Worm (Caenorhabditis elegans): ENCODE measurements around the gene Y97E10C.1.

DNA sequence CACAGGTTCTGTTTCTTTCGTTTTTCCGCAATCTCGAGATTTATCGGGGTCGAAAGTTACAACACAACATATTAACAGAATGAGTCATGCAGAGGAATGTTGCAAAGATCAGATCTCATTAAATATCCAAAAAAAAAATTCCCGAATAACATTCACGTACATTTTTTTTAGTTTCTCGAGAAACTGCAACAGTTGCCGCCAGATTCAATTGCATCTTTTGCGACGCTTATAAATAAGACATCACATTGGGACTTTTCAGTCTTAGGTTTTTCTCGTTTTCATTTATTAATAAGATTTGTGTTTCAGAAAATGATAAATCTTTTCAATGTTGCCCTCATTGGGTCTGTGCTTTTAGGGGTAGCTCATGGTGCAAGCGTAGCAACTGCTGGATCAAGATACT lies 15.0 kb upstream of the Y97E10C.1 start, which contains the start of gene ZK105.1:
- TF ChIP-seq ets-7 (tag; optimal IDR thresholded peaks at IDR 0.05) (no peak), scrt-1 (GFP tag; IDR thresholded peaks at IDR 0.05) (no peak), F13C5.2 (tag; optimal IDR thresholded peaks at IDR 0.05) (no peak)
